Worm (Caenorhabditis elegans) whole organism, early embryonic: Measurements from ENCODE around the gene srt-54.

Experiments used
- B0310.2 ChIP-seq: sonication (generic microtip); optimal IDR thresholded peaks from 2 replicates; lab custom pipeline; 2016; ENCODE audit warnings: mild to moderate bottlenecking, missing genetic modification characterization, missing compliant biosample characterization
- F13C5.2 ChIP-seq: sonication (generic microtip); optimal IDR thresholded peaks from 2 replicates; lab custom pipeline; 2017; ENCODE audit warnings: mild to moderate bottlenecking, missing genetic modification characterization, inconsistent platforms, missing compliant biosample characterization
- aly-1 ChIP-seq: sonication (generic microtip); optimal IDR thresholded peaks from 2 replicates; lab custom pipeline; 2016; ENCODE audit warnings: missing genetic modification characterization, missing compliant biosample characterization
- ama-1 ChIP-seq: fragments of 150-350 bp; optimal IDR thresholded peaks from 2 replicates; lab custom pipeline; 2014
- ets-7 ChIP-seq: sonication (generic microtip); optimal IDR thresholded peaks from 2 replicates; lab custom pipeline; 2016; ENCODE audit warnings: missing genotype, missing genetic modification characterization, missing compliant biosample characterization
- flt-1 ChIP-seq: fragments of 200-800 bp; sonication (Bioruptor generic); IDR thresholded peaks from 2 replicates; pipeline ENCODE4 v1.3.6; 2022; ENCODE audit warnings: missing genetic modification characterization, missing compliant biosample characterization
- pes-1 ChIP-seq: fragments of 200-800 bp; sonication (Bioruptor generic); IDR thresholded peaks from 2 replicates; pipeline ENCODE4 v1.3.6; 2022; ENCODE audit warnings: missing genetic modification reagents, missing genetic modification characterization, missing compliant biosample characterization
- sea-1 ChIP-seq: fragments of 200-800 bp; sonication (Bioruptor generic); conservative IDR thresholded peaks from 2 replicates; pipeline ENCODE4 v1.3.6; 2022; ENCODE audit warnings: missing genetic modification characterization, missing compliant biosample characterization
- tbx-11 ChIP-seq: fragments of 200-800 bp; sonication (Bioruptor generic); IDR thresholded peaks from 2 replicates; pipeline ENCODE4 v1.3.6; 2022; ENCODE audit warnings: missing genetic modification characterization, missing compliant biosample characterization
- tra-4 ChIP-seq: sonication (generic microtip); optimal IDR thresholded peaks from 2 replicates; lab custom pipeline; 2017; ENCODE audit warnings: missing genetic modification characterization, missing compliant biosample characterization

ce11 chrII:122494-122893 is 5.5 kb downstream of the srt-54 start:
- TF ChIP-seq flt-1 (GFP tag; lab: Robert Waterston, UW) (no peak), tra-4 (tag; lab: Kevin White, UChicago) (no peak), pes-1 (GFP tag; lab: Robert Waterston, UW) (no peak), ama-1 (lab: Kevin White, UChicago) (no peak), F13C5.2 (tag; lab: Kevin White, UChicago) (no peak), tbx-11 (no peak), B0310.2 (tag; lab: Kevin White, UChicago) (no peak), aly-1 (tag; lab: Kevin White, UChicago) (no peak), sea-1 (GFP tag; lab: Robert Waterston, UW) (no peak), ets-7 (tag; lab: Kevin White, UChicago) (no peak)
